Fruit fly (Drosophila melanogaster) whole organism, wandering third instar larva: ENCODE results near the gene dachs.

ENCODE experiments used
- br ChIP-seq: fragments of 200-800 bp; sonication (Bioruptor generic); optimal IDR thresholded peaks from 2 replicates; lab custom pipeline; 2016; ENCODE audit warnings: missing biosample characterization, missing genetic modification characterization
- sage ChIP-seq: fragments of 200-800 bp; sonication (Bioruptor generic); optimal IDR thresholded peaks from 2 replicates; lab custom pipeline; 2016; ENCODE audit warnings: missing biosample characterization, mild to moderate bottlenecking, missing genetic modification characterization

- no peak for TF ChIP-seq sage (GFP tag; lab: Kevin White, UChicago)
- no peak for TF ChIP-seq br (GFP tag; lab: Kevin White, UChicago)
These were observed 41.9 kb upstream of the dachs start for dm6 chr2L:8424662-8425208.
